Fruit fly (Drosophila melanogaster): ENCODE measurements around the gene PKD.

PKD gene

DNA sequence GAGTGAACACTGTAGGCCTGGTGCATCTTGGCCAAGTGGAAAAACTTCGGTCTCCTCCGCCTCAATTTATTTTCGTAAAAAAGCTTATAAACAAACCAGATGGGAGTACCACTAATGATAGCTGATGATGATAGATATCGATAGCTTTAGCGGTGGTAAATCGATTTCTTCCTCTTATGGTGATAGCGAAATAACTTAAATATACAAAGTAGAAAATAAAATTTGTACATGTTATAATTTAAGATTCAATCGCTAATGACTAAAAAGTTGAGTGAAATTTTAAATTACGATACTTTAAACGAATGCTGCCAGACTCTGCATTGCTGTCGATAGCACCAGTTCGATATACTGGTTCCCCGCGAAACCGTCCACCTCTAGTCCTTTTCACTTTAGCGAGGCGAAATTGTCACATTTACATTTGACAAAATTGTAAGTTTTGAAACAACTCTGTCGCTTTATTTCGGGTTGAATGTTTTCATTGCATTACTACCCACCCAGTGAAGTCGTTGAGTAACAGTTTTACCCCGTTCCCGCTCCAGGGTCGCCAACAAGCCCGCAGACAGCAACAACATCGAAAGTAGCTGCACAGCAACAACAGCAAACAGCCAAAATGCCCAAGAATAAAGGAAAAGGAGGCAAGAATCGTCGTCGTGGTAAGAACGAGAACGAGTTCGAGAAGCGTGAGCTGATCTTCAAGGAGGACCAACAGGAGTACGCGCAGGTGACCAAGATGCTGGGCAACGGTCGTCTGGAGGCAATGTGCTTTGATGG, 39.7 kb downstream of the PKD start, which contains the start of the genes Vps39 and eIF1A (continued):
- TF ChIP-seq CG4360 (GFP tag; IDR thresholded peaks at IDR 0.05) (peak; percentile 72; the same call in 1 of the 2 replicates), fd64A (GFP tag; optimal IDR thresholded peaks at IDR 0.05) (no peak), Meics (GFP tag; optimal IDR thresholded peaks at IDR 0.05) (peak; percentile 38), D (optimal IDR thresholded peaks at IDR 0.05) (peak; percentile 72), D (GFP tag; optimal IDR thresholded peaks at IDR 0.05) (no peak), Awh (GFP tag; IDR thresholded peaks at IDR 0.05) (no peak), CG3838 (GFP tag; optimal IDR thresholded peaks at IDR 0.05) (peak; percentile 2), Dref (GFP tag; IDR thresholded peaks at IDR 0.05) (peak; percentile 83), kay (GFP tag; optimal IDR thresholded peaks at IDR 0.05) (peak; percentile 1), CG9727 (GFP tag; optimal IDR thresholded peaks at IDR 0.05) (peak; percentile 54), Mes4 (GFP tag; optimal IDR thresholded peaks at IDR 0.05) (no peak), CG13624 (GFP tag; optimal IDR thresholded peaks at IDR 0.05) (peak; percentile 53), p53 (GFP tag; optimal IDR thresholded peaks at IDR 0.05) (peak; percentile 28), Hand (GFP tag; optimal IDR thresholded peaks at IDR 0.05) (peak; percentile 14), CG32532 (GFP tag; IDR thresholded peaks at IDR 0.05) (0 out of 2 replicates have a peak, but pooled peaks have one; percentile 35), CG3847 (GFP tag; IDR thresholded peaks at IDR 0.05) (peak; percentile 48), CG2889 (GFP tag; IDR thresholded peaks at IDR 0.05) (no peak), CG1647 (GFP tag; optimal IDR thresholded peaks at IDR 0.05) (no peak), az2 (GFP tag; optimal IDR thresholded peaks at IDR 0.05) (peak; percentile 10), NFAT (GFP tag; IDR thresholded peaks at IDR 0.05) (no peak), Dll (GFP tag; IDR thresholded peaks at IDR 0.05; ENCODE audit: partially characterized antibody) (peak; percentile 94), CG18599 (GFP tag; optimal IDR thresholded peaks at IDR 0.05) (peak; percentile 70), Nf-YB (GFP tag; optimal IDR thresholded peaks at IDR 0.05) (no peak), dimm (GFP tag; IDR thresholded peaks at IDR 0.05) (no peak), Sin3A (optimal IDR thresholded peaks at IDR 0.05) (peak; percentile 80), chn (GFP tag; optimal IDR thresholded peaks at IDR 0.05) (peak; percentile 14), wor (GFP tag; IDR thresholded peaks at IDR 0.05) (no peak), gro (GFP tag; optimal IDR thresholded peaks at IDR 0.05) (peak; percentile 43), abd-A (tag; optimal IDR thresholded peaks at IDR 0.05) (no peak), tna (GFP tag; IDR thresholded peaks at IDR 0.05; ENCODE audit: partially characterized antibody) (peak; percentile 83), CG15696 (tag; optimal IDR thresholded peaks at IDR 0.05) (peak; percentile 41), Myb (GFP tag; optimal IDR thresholded peaks at IDR 0.05) (peak; percentile 52), klu (GFP tag; IDR thresholded peaks at IDR 0.05) (no peak), salm (tag; optimal IDR thresholded peaks at IDR 0.05) (no peak), dmrt99B (tag; optimal IDR thresholded peaks at IDR 0.05) (no peak), Opbp (GFP tag; IDR thresholded peaks at IDR 0.05; ENCODE audit: partially characterized antibody) (peak; percentile 69), zfh2 (GFP tag; optimal IDR thresholded peaks at IDR 0.05) (peak; percentile 15), CG12071 (GFP tag; optimal IDR thresholded peaks at IDR 0.05) (no peak), cato (GFP tag; optimal IDR thresholded peaks at IDR 0.05; ENCODE audit: borderline replicate concordance) (no peak), CG17361 (GFP tag; IDR thresholded peaks at IDR 0.05) (peak; percentile 46; the same call in 1 of the 3 replicates), B-H2 (GFP tag; optimal IDR thresholded peaks at IDR 0.05) (peak; percentile 10), Xbp1 (GFP tag; optimal IDR thresholded peaks at IDR 0.05) (peak; percentile 48), CG2712 (tag; optimal IDR thresholded peaks at IDR 0.05) (peak; percentile 67), ase (GFP tag; IDR thresholded peaks at IDR 0.05) (no peak), zen (tag; optimal IDR thresholded peaks at IDR 0.05) (peak; percentile 42), Fer3 (tag; optimal IDR thresholded peaks at IDR 0.05) (no peak), Vsx1 (GFP tag; optimal IDR thresholded peaks at IDR 0.05) (no peak), CG10543 (GFP tag; optimal IDR thresholded peaks at IDR 0.05) (peak; percentile 15), fd3F (GFP tag; optimal IDR thresholded peaks at IDR 0.05) (peak; percentile 27), ssp (GFP tag; IDR thresholded peaks at IDR 0.05) (peak; percentile 47)
